Worm (Caenorhabditis elegans) whole organism, young adult: ENCODE measurements around the gene dnj-24.

Source experiments
- F49E8.2 ChIP-seq: sonication (generic microtip); optimal IDR thresholded peaks from 3 replicates; lab custom pipeline; 2017; ENCODE audit warnings: missing genetic modification characterization, mild to moderate bottlenecking, missing compliant biosample characterization, antibody characterized with exemption, moderate library complexity; ENCODE audit not compliant: insufficient read depth
- athp-1 ChIP-seq: sonication (generic microtip); optimal IDR thresholded peaks from 2 replicates; lab custom pipeline; 2017; ENCODE audit warnings: mild to moderate bottlenecking, missing genetic modification characterization, missing compliant biosample characterization
- ceh-79 ChIP-seq: sonication (generic microtip); optimal IDR thresholded peaks from 2 replicates; lab custom pipeline; 2017; ENCODE audit warnings: mild to moderate bottlenecking, missing genetic modification characterization, missing compliant biosample characterization
- dpl-1 ChIP-seq: fragments of 150-350 bp; optimal IDR thresholded peaks from 2 replicates; lab custom pipeline; 2014; ENCODE audit warnings: missing biosample characterization, missing genetic modification reagents, missing genetic modification characterization
- ets-4 ChIP-seq: fragments of 200-800 bp; sonication (Bioruptor generic); optimal IDR thresholded peaks from 2 replicates; lab custom pipeline; 2018; ENCODE audit warnings: mild to moderate bottlenecking, missing genetic modification characterization, missing compliant biosample characterization
- hsf-1 ChIP-seq: fragments of 200-800 bp; sonication (Bioruptor generic); IDR thresholded peaks from 2 replicates; pipeline ENCODE4 v1.3.6; 2022; ENCODE audit warnings: missing genetic modification reagents, missing genetic modification characterization, missing compliant biosample characterization
- lin-26 ChIP-seq: fragments of 200-800 bp; sonication (Bioruptor generic); IDR thresholded peaks from 2 replicates; pipeline ENCODE4 v1.3.6; 2022; ENCODE audit warnings: missing genetic modification reagents, missing genetic modification characterization, missing compliant biosample characterization
- pbrm-1 ChIP-seq: fragments of 200-800 bp; sonication (Bioruptor generic); IDR thresholded peaks from 2 replicates; pipeline ENCODE4 v1.3.6; 2022; ENCODE audit warnings: missing genetic modification reagents, missing genetic modification characterization, missing compliant biosample characterization
- repo-1 ChIP-seq: sonication (generic microtip); optimal IDR thresholded peaks from 2 replicates; lab custom pipeline; 2017; ENCODE audit warnings: mild to moderate bottlenecking, missing genetic modification characterization, missing compliant biosample characterization
- sea-2 ChIP-seq: fragments of 200-800 bp; sonication (Bioruptor generic); IDR thresholded peaks from 2 replicates; pipeline ENCODE4 v1.3.6; 2022; ENCODE audit warnings: missing genetic modification characterization, missing compliant biosample characterization

- TF ChIP-seq repo-1: no peak
- no peak for TF ChIP-seq F49E8.2 (tag; lab: Kevin White, UChicago)
- TF ChIP-seq hsf-1 (GFP tag; lab: Robert Waterston, UW): no peak
- TF ChIP-seq lin-26 (GFP tag; lab: Robert Waterston, UW): no peak
- no peak for TF ChIP-seq athp-1 (tag; lab: Kevin White, UChicago)
- TF ChIP-seq dpl-1 (GFP tag; lab: Kevin White, UChicago): no peak
- TF ChIP-seq sea-2 (GFP tag; lab: Robert Waterston, UW): no peak
- no peak for TF ChIP-seq ets-4 (GFP tag; lab: Kevin White, UChicago)
- no peak for TF ChIP-seq ceh-79
- no peak for TF ChIP-seq pbrm-1 (GFP tag; lab: Robert Waterston, UW)
Observed at ce11 chrIII:5419527-5419926, 4.4 kb downstream of the dnj-24 start.
